Fruit fly (Drosophila melanogaster) whole organism: ENCODE results near the gene CG4291.

Experiments
- CG8478 ChIP-seq: fragments of >200 bp; optimal IDR thresholded peaks from 2 replicates; lab custom pipeline; 2018; ENCODE audit warnings: inconsistent platforms
- pan ChIP-seq: fragments of >200 bp; optimal IDR thresholded peaks from 2 replicates; lab custom pipeline; 2017
- psq ChIP-seq: fragments of >200 bp; optimal IDR thresholded peaks from 2 replicates; lab custom pipeline; 2017
- usp ChIP-seq: fragments of >200 bp; optimal IDR thresholded peaks from 2 replicates; lab custom pipeline; 2017; ENCODE audit warnings: missing biosample characterization, missing genetic modification characterization, mixed read lengths

DNA sequence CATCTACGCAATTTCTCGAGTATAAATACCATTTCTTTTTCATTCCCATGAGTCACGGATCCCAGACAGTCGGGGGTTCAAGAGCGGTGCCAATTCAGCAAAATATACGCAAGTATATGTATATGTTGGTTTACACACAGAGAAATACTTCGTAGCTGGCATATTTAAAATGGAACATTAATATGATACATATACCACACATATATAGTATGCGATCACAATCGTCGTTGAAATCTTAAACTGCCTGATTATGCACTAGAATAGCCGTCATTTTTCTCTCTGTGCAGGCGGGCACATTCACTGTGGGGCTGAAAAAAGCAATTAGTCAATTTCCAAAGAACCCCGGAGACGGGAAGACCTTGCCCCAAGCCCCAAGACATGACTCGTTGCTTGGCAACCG is 10.8 kb downstream of the CG4291 start:
- TF ChIP-seq CG8478 (lab: Kevin White, UChicago) (no peak), psq (lab: Kevin White, UChicago) (no peak), pan (lab: Kevin White, UChicago) (no peak), usp (no peak)
